Worm (Caenorhabditis elegans): ENCODE results near the gene F28C1.3.

The F28C1.3 gene

ce11 chrV:12518770-12519169 is 50.3 kb downstream of the F28C1.3 start:
- TF ChIP-seq ceh-18 (tag; optimal IDR thresholded peaks at IDR 0.05) = peak; percentile 86
- no peak for TF ChIP-seq T23F11.4 (GFP tag; optimal IDR thresholded peaks at IDR 0.05)
- TF ChIP-seq ahr-1 (tag; optimal IDR thresholded peaks at IDR 0.05) = no peak
- no peak for TF ChIP-seq ceh-9 (tag; optimal IDR thresholded peaks at IDR 0.05)
- no peak for TF ChIP-seq ets-4 (tag; optimal IDR thresholded peaks at IDR 0.05)
- TF ChIP-seq tbx-2 (tag; optimal IDR thresholded peaks at IDR 0.05) = no peak
- peak; percentile 88 for TF ChIP-seq rnt-1 (tag; optimal IDR thresholded peaks at IDR 0.05)
- TF ChIP-seq ttx-3 (tag; optimal IDR thresholded peaks at IDR 0.05) = no peak
- peak; percentile 75 for TF ChIP-seq unc-55 (GFP tag; optimal IDR thresholded peaks at IDR 0.05)
- TF ChIP-seq ceh-14 (tag; optimal IDR thresholded peaks at IDR 0.05) = no peak
- no peak for TF ChIP-seq nhr-232 (tag; optimal IDR thresholded peaks at IDR 0.05)
- TF ChIP-seq pat-9 (tag; optimal IDR thresholded peaks at IDR 0.05) = no peak
- TF ChIP-seq ceh-19 (GFP tag; optimal IDR thresholded peaks at IDR 0.05) = no peak
- peak; percentile 0 for TF ChIP-seq ceh-34 (tag; optimal IDR thresholded peaks at IDR 0.05)
- TF ChIP-seq hlh-6 (tag; optimal IDR thresholded peaks at IDR 0.05) = no peak
- no peak for TF ChIP-seq sox-4 (tag; optimal IDR thresholded peaks at IDR 0.05)
- no peak for TF ChIP-seq K09A11.1 (tag; optimal IDR thresholded peaks at IDR 0.05; ENCODE audit: insufficient read depth)
- no peak for TF ChIP-seq sox-2 (GFP tag; IDR thresholded peaks at IDR 0.05)
- no peak for TF ChIP-seq madf-2 (tag; optimal IDR thresholded peaks at IDR 0.05)
- no peak for TF ChIP-seq tbx-7 (tag; optimal IDR thresholded peaks at IDR 0.05)
- TF ChIP-seq elt-4 (tag; optimal IDR thresholded peaks at IDR 0.05) = no peak

All from whole organism, late embryonic.